Worm (Caenorhabditis elegans): ENCODE data around the gene zyg-8.

DNA sequence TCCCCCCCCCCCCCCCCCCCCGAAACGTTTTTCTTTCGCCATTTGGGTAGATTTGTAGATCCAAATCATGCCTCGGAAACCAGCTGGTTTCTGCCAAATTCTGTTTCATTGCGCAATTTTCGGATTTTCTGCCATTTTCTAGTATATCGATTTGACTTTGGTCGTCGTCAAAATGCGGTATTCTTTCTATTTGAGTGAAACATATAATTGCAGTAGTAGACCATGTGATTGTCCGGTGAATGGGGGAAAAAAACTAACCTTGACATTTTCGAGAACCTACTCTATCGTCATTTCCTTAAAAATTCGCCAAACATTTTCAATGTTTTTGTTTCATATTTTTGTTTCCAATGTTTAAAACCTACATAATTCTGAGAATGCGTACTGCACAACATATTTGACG, 45.9 kb upstream of the zyg-8 start:
- TF ChIP-seq dpl-1 (GFP tag; optimal IDR thresholded peaks at IDR 0.05) (no peak), R02D3.7 (tag; optimal IDR thresholded peaks at IDR 0.05) (no peak), unc-130 (GFP tag; optimal IDR thresholded peaks at IDR 0.05) (no peak), egl-27 (tag; optimal IDR thresholded peaks at IDR 0.05) (no peak), lir-3 (tag; optimal IDR thresholded peaks at IDR 0.05) (no peak), jun-1 (tag; optimal IDR thresholded peaks at IDR 0.05) (no peak), mdl-1 (tag; optimal IDR thresholded peaks at IDR 0.05) (no peak), fos-1 (tag; optimal IDR thresholded peaks at IDR 0.05) (no peak)
